Worm (Caenorhabditis elegans): Measurements from ENCODE around the gene lipl-4.
"Not testable (repeated sequence)": the region's sequence is repeated elsewhere in the genome, so short reads cannot be mapped to it uniquely, and the experiment has no call there.

lipl-4 gene

ce11 chrV:6579992-6580391, 30.0 kb downstream of the lipl-4 start, which contains the start of gene EGAP9.3:
EGAP9.3 (minus strand) TSS chrV:6580122.
- TF ChIP-seq madf-10 (tag; optimal IDR thresholded peaks at IDR 0.05) (no peak), nhr-80 (tag; optimal IDR thresholded peaks at IDR 0.05) (peak; percentile 59), C06A6.2 (GFP tag; conservative IDR thresholded peaks at IDR 0.05) (no peak)

ce11 chrV:6581762-6582161, 31.8 kb downstream of the lipl-4 start, which contains the start of gene ZK1055.4:
ZK1055.4 (plus strand) TSS chrV:6582062.
- not testable (repeated sequence) for TF ChIP-seq lin-54 (GFP tag; optimal IDR thresholded peaks at IDR 0.05); T07F8.4 (tag; optimal IDR thresholded peaks at IDR 0.05); snpc-3.4 (tag; optimal IDR thresholded peaks at IDR 0.05)

- TF ChIP-seq lin-40 (tag; optimal IDR thresholded peaks at IDR 0.05) (no peak), F23B12.7 (tag; optimal IDR thresholded peaks at IDR 0.05; ENCODE audit: insufficient read depth) (no peak), mcd-1 (GFP tag; IDR thresholded peaks at IDR 0.05) (no peak), ceh-91 (GFP tag; IDR thresholded peaks at IDR 0.05) (no peak), attf-5 (GFP tag; optimal IDR thresholded peaks at IDR 0.05) (no peak), dpl-1 (GFP tag; optimal IDR thresholded peaks at IDR 0.05) (no peak), lir-1 (GFP tag; conservative IDR thresholded peaks at IDR 0.05) (no peak), F37B4.10 (GFP tag; IDR thresholded peaks at IDR 0.05) (no peak), lag-1 (GFP tag; IDR thresholded peaks at IDR 0.05) (no peak), B0019.2 (GFP tag; conservative IDR thresholded peaks at IDR 0.05) (no peak), K12H6.12 (tag; optimal IDR thresholded peaks at IDR 0.05) (no peak), hmg-20 (GFP tag; IDR thresholded peaks at IDR 0.05) (no peak), hrde-1 (tag; optimal IDR thresholded peaks at IDR 0.05; ENCODE audit: borderline replicate concordance) (no peak)
These were observed 40.3 kb downstream of the lipl-4 start, which contains the start of gene ZK1055.2 for ce11 chrV:6590283-6590682. ZK1055.2 (plus strand) TSS chrV:6590583.

- TF ChIP-seq ZK185.1 (tag; optimal IDR thresholded peaks at IDR 0.05; ENCODE audit: poor library complexity, severe bottlenecking) (no peak), gei-17 (GFP tag; optimal IDR thresholded peaks at IDR 0.05) (no peak), lsl-1 (GFP tag; optimal IDR thresholded peaks at IDR 0.05) (peak; percentile 94), ccch-3 (GFP tag; optimal IDR thresholded peaks at IDR 0.05) (no peak), ztf-3 (GFP tag; optimal IDR thresholded peaks at IDR 0.05) (no peak), rcor-1 (GFP tag; IDR thresholded peaks at IDR 0.05) (peak; percentile 92), ztf-26 (tag; optimal IDR thresholded peaks at IDR 0.05) (no peak), repo-1 (tag; optimal IDR thresholded peaks at IDR 0.05) (no peak), lin-54 (GFP tag; optimal IDR thresholded peaks at IDR 0.05) (peak; percentile 96), D2030.7 (GFP tag; IDR thresholded peaks at IDR 0.05) (peak; percentile 97), ztf-25 (GFP tag; IDR thresholded peaks at IDR 0.05) (no peak), ztf-6 (GFP tag; IDR thresholded peaks at IDR 0.05) (no peak), egl-44 (GFP tag; IDR thresholded peaks at IDR 0.05) (no peak), tbp1 (GFP tag; optimal IDR thresholded peaks at IDR 0.05) (no peak), nfya-2 (GFP tag; IDR thresholded peaks at IDR 0.05) (no peak), cebp-2 (GFP tag; IDR thresholded peaks at IDR 0.05) (no peak), nhr-27 (tag; optimal IDR thresholded peaks at IDR 0.05) (no peak), lir-1 (GFP tag; conservative IDR thresholded peaks at IDR 0.05) (peak; percentile 77), pbrm-1 (GFP tag; IDR thresholded peaks at IDR 0.05) (peak; percentile 78), pha-4 (tag; optimal IDR thresholded peaks at IDR 0.05) (no peak), F52B5.7 (tag; optimal IDR thresholded peaks at IDR 0.05) (no peak), dpff-1 (tag; optimal IDR thresholded peaks at IDR 0.05) (no peak), ceh-100 (GFP tag; IDR thresholded peaks at IDR 0.05) (peak; percentile 53; the same call in 1 of the 2 replicates), mes-4 (tag; optimal IDR thresholded peaks at IDR 0.05) (no peak), unc-130 (GFP tag; optimal IDR thresholded peaks at IDR 0.05) (peak; percentile 86), B0336.3 (GFP tag; IDR thresholded peaks at IDR 0.05) (no peak), Y95B8A.8 (GFP tag; IDR thresholded peaks at IDR 0.05) (peak; percentile 93)
These were observed 43.8 kb downstream of the lipl-4 start, which contains the start of gene hcp-1 for ce11 chrV:6593700-6594244. hcp-1 (plus strand) TSS chrV:6594194.

Data from whole organism, young adult.